Fruit fly (Drosophila melanogaster) whole organism, embryonic: ENCODE measurements around the gene Tbca.
A peak's percentile ranks its signal among the peaks of the same experiment; 100 is the strongest.

Experiments used
- Aef1 ChIP-seq: fragments of 200-800 bp; sonication (Bioruptor generic); IDR thresholded peaks from 3 replicates; pipeline ENCODE4 v1.3.6; 2022; ENCODE audit warnings: missing biosample characterization, missing genetic modification characterization
- Bdp1 ChIP-seq: fragments of 200-800 bp; sonication (Bioruptor generic); optimal IDR thresholded peaks from 3 replicates; lab custom pipeline; 2016; ENCODE audit warnings: missing biosample characterization, missing genetic modification characterization
- Bgb ChIP-seq: fragments of 200-800 bp; sonication (Bioruptor generic); IDR thresholded peaks from 2 replicates; pipeline ENCODE4 v1.3.6; 2022; ENCODE audit warnings: missing biosample characterization, missing genetic modification characterization; ENCODE audit not compliant: partially characterized antibody
- CG10267 ChIP-seq: fragments of 200-800 bp; sonication (Bioruptor generic); optimal IDR thresholded peaks from 2 replicates; lab custom pipeline; 2018; ENCODE audit warnings: missing biosample characterization, mild to moderate bottlenecking, missing genetic modification characterization, moderate library complexity
- CG10321 ChIP-seq: fragments of 200-800 bp; sonication (Bioruptor generic); IDR thresholded peaks from 2 replicates; pipeline ENCODE4 v1.3.6; 2022; ENCODE audit warnings: missing biosample characterization, missing genetic modification characterization
- CG11398 ChIP-seq: fragments of 200-800 bp; sonication (Bioruptor generic); optimal IDR thresholded peaks from 2 replicates; lab custom pipeline; 2016; ENCODE audit warnings: missing biosample characterization, missing genetic modification characterization
- CG12155 ChIP-seq: fragments of 200-800 bp; sonication (Bioruptor generic); optimal IDR thresholded peaks from 3 replicates; lab custom pipeline; 2016; ENCODE audit warnings: missing biosample characterization, missing genetic modification characterization
- CG12769 ChIP-seq: fragments of 200-800 bp; sonication (Bioruptor generic); optimal IDR thresholded peaks from 2 replicates; lab custom pipeline; 2019; ENCODE audit warnings: missing biosample characterization, mild to moderate bottlenecking, missing genetic modification characterization, moderate library complexity
- CG14860 ChIP-seq: fragments of 200-800 bp; sonication (Bioruptor generic); IDR thresholded peaks from 3 replicates; pipeline ENCODE4 v1.3.6; 2022; ENCODE audit warnings: missing biosample characterization, missing genetic modification characterization; ENCODE audit not compliant: partially characterized antibody
- CG1529 ChIP-seq: fragments of 200-800 bp; sonication (Bioruptor generic); optimal IDR thresholded peaks from 3 replicates; lab custom pipeline; 2018; ENCODE audit warnings: missing biosample characterization, missing genetic modification characterization
- CG30431 ChIP-seq: fragments of 200-800 bp; sonication (Bioruptor generic); optimal IDR thresholded peaks from 2 replicates; lab custom pipeline; 2017; ENCODE audit warnings: missing biosample characterization, missing genetic modification characterization
- CG3281 ChIP-seq: fragments of 200-800 bp; sonication (Bioruptor generic); optimal IDR thresholded peaks from 3 replicates; lab custom pipeline; 2017; ENCODE audit warnings: missing biosample characterization, mild to moderate bottlenecking, missing genetic modification characterization
- CG3407 ChIP-seq: fragments of 200-800 bp; sonication (Bioruptor generic); optimal IDR thresholded peaks from 2 replicates; lab custom pipeline; 2018; ENCODE audit warnings: missing biosample characterization, mild to moderate bottlenecking, missing genetic modification characterization
- CG34422 ChIP-seq: fragments of 200-800 bp; sonication (Bioruptor generic); IDR thresholded peaks from 3 replicates; pipeline ENCODE4 v1.3.6; 2022; ENCODE audit warnings: missing biosample characterization, missing genetic modification characterization
- CG4707 ChIP-seq: fragments of 200-800 bp; sonication (Bioruptor generic); optimal IDR thresholded peaks from 2 replicates; lab custom pipeline; 2018; ENCODE audit warnings: missing biosample characterization, mild to moderate bottlenecking, missing genetic modification characterization, moderate library complexity
- CG6791 ChIP-seq: fragments of 200-800 bp; sonication (Bioruptor generic); IDR thresholded peaks from 3 replicates; pipeline ENCODE4 v1.3.6; 2022; ENCODE audit warnings: missing biosample characterization, missing genetic modification characterization; ENCODE audit not compliant: partially characterized antibody
- CG7928 ChIP-seq: fragments of 200-800 bp; sonication (Bioruptor generic); optimal IDR thresholded peaks from 2 replicates; lab custom pipeline; 2017; ENCODE audit warnings: missing biosample characterization, mild to moderate bottlenecking, missing genetic modification characterization
- CG8388 ChIP-seq: fragments of 200-800 bp; sonication (Bioruptor generic); optimal IDR thresholded peaks from 2 replicates; lab custom pipeline; 2019; ENCODE audit warnings: missing biosample characterization, mild to moderate bottlenecking, missing genetic modification characterization, moderate library complexity
- CG8765 ChIP-seq: fragments of 200-800 bp; sonication (Bioruptor generic); IDR thresholded peaks from 2 replicates; pipeline ENCODE4 v1.3.6; 2022; ENCODE audit warnings: missing biosample characterization, missing genetic modification characterization
- CG9932 ChIP-seq: fragments of 200-800 bp; sonication (Bioruptor generic); IDR thresholded peaks from 2 replicates; pipeline ENCODE4 v1.3.6; 2022; ENCODE audit warnings: missing biosample characterization, missing genetic modification characterization
- Camta ChIP-seq: fragments of 200-800 bp; sonication (Bioruptor generic); optimal IDR thresholded peaks from 2 replicates; lab custom pipeline; 2016; ENCODE audit warnings: missing biosample characterization, missing genetic modification characterization
- Dp ChIP-seq: fragments of 200-800 bp; sonication (Bioruptor generic); optimal IDR thresholded peaks from 2 replicates; lab custom pipeline; 2018; ENCODE audit warnings: missing biosample characterization, mild to moderate bottlenecking, missing genetic modification characterization, moderate library complexity
- Drgx ChIP-seq: fragments of 200-800 bp; sonication (Bioruptor generic); IDR thresholded peaks from 2 replicates; pipeline ENCODE4 v1.3.6; 2022; ENCODE audit warnings: missing biosample characterization, missing genetic modification characterization
- E2f2 ChIP-seq: fragments of 200-800 bp; sonication (Bioruptor generic); IDR thresholded peaks from 2 replicates; pipeline ENCODE4 v1.3.6; 2022; ENCODE audit warnings: missing biosample characterization, missing genetic modification characterization
- Fer3 ChIP-seq: fragments of 200-800 bp; sonication (Bioruptor generic); optimal IDR thresholded peaks from 2 replicates; lab custom pipeline; 2018; ENCODE audit warnings: missing biosample characterization, mild to moderate bottlenecking, missing genetic modification characterization, moderate library complexity
- HLH4C ChIP-seq: fragments of 200-800 bp; sonication (Bioruptor generic); IDR thresholded peaks from 3 replicates; pipeline ENCODE4 v1.3.6; 2022; ENCODE audit warnings: missing biosample characterization, missing genetic modification characterization; ENCODE audit not compliant: partially characterized antibody
- Hey ChIP-seq: fragments of 200-800 bp; sonication (Bioruptor generic); optimal IDR thresholded peaks from 3 replicates; lab custom pipeline; 2018; ENCODE audit warnings: missing biosample characterization, mild to moderate bottlenecking, missing genetic modification characterization
- Hsf ChIP-seq: fragments of 200-800 bp; sonication (Bioruptor generic); optimal IDR thresholded peaks from 3 replicates; lab custom pipeline; 2016; ENCODE audit warnings: missing biosample characterization, missing genetic modification characterization
- Lpt ChIP-seq: fragments of >200 bp; optimal IDR thresholded peaks from 2 replicates; lab custom pipeline; 2018; ENCODE audit warnings: missing biosample characterization, missing genetic modification characterization
- Side ChIP-seq: fragments of 200-800 bp; sonication (Bioruptor generic); optimal IDR thresholded peaks from 2 replicates; lab custom pipeline; 2016; ENCODE audit warnings: missing biosample characterization, missing genetic modification characterization
- Sin3A ChIP-seq: fragments of >200 bp; optimal IDR thresholded peaks from 2 replicates; lab custom pipeline; 2018
- Stat92E ChIP-seq, 3 experiments: fragments of >200 bp in 2 of 3; fragments of 200-800 bp in 1 of 3; sonication (Bioruptor generic) in 1 of 3; optimal IDR thresholded peaks; 2 replicates each; lab custom pipeline; 2017 to 2019; ENCODE audit warnings: missing biosample characterization in 3 of 3, missing genetic modification characterization in 3 of 3, mild to moderate bottlenecking in 1 of 3, moderate library complexity in 1 of 3
- TFAM ChIP-seq: fragments of 200-800 bp; sonication (Bioruptor generic); optimal IDR thresholded peaks from 2 replicates; lab custom pipeline; 2017; ENCODE audit warnings: missing biosample characterization, missing genetic modification characterization, inconsistent platforms
- ato ChIP-seq: fragments of 200-800 bp; sonication (Bioruptor generic); IDR thresholded peaks from 2 replicates; pipeline ENCODE4 v1.3.6; 2022; ENCODE audit warnings: missing biosample characterization, missing genetic modification characterization; ENCODE audit not compliant: partially characterized antibody
- chif ChIP-seq, 2 experiments: fragments of 200-800 bp; sonication (Bioruptor generic); optimal IDR thresholded peaks; 3 replicates each; lab custom pipeline; 2016; ENCODE audit warnings: missing biosample characterization in 2 of 2, missing genetic modification characterization in 2 of 2
- crol ChIP-seq: fragments of 200-800 bp; sonication (Bioruptor generic); IDR thresholded peaks from 2 replicates; pipeline ENCODE4 v1.3.6; 2022; ENCODE audit warnings: missing biosample characterization, missing genetic modification characterization
- cwo ChIP-seq: fragments of 200-800 bp; sonication (Bioruptor generic); optimal IDR thresholded peaks from 3 replicates; lab custom pipeline; 2017; ENCODE audit warnings: missing biosample characterization, missing genetic modification characterization, mild to moderate bottlenecking, moderate library complexity, missing genetic modification reagents
- danr ChIP-seq: fragments of 200-800 bp; sonication (Bioruptor generic); IDR thresholded peaks from 2 replicates; pipeline ENCODE4 v1.3.6; 2022; ENCODE audit warnings: missing biosample characterization, missing genetic modification characterization
- dysf ChIP-seq: fragments of 200-800 bp; sonication (Bioruptor generic); IDR thresholded peaks from 3 replicates; pipeline ENCODE4 v1.3.6; 2022; ENCODE audit warnings: missing biosample characterization, missing genetic modification characterization
- eyg ChIP-seq: fragments of 200-800 bp; sonication (Bioruptor generic); optimal IDR thresholded peaks from 3 replicates; lab custom pipeline; 2016; ENCODE audit warnings: missing biosample characterization, missing genetic modification characterization
- ftz-f1 ChIP-seq: fragments of 200-800 bp; sonication (Bioruptor generic); optimal IDR thresholded peaks from 2 replicates; lab custom pipeline; 2016; ENCODE audit warnings: missing biosample characterization, missing genetic modification characterization
- grau ChIP-seq: fragments of 200-800 bp; optimal IDR thresholded peaks from 3 replicates; lab custom pipeline; 2019; ENCODE audit warnings: missing biosample characterization, mild to moderate bottlenecking, missing genetic modification characterization, moderate library complexity
- h ChIP-seq: fragments of >200 bp; optimal IDR thresholded peaks from 2 replicates; lab custom pipeline; 2017
- klu ChIP-seq: fragments of 200-800 bp; sonication (Bioruptor generic); IDR thresholded peaks from 2 replicates; pipeline ENCODE4 v1.3.6; 2022; ENCODE audit warnings: missing biosample characterization, missing genetic modification characterization
- lola ChIP-seq, 3 experiments: fragments of >200 bp in 2 of 3; fragments of 200-800 bp in 1 of 3; sonication (Bioruptor generic) in 1 of 3; optimal IDR thresholded peaks; 2 replicates each; lab custom pipeline; 2017 to 2019; ENCODE audit warnings: missing biosample characterization in 3 of 3, missing genetic modification characterization in 3 of 3, mild to moderate bottlenecking in 1 of 3, moderate library complexity in 1 of 3
- nmo ChIP-seq: fragments of 200-800 bp; sonication (Bioruptor generic); optimal IDR thresholded peaks from 2 replicates; lab custom pipeline; 2018; ENCODE audit warnings: missing biosample characterization, mild to moderate bottlenecking, missing genetic modification characterization, moderate library complexity
- odd ChIP-seq: fragments of 200-800 bp; sonication (Bioruptor generic); optimal IDR thresholded peaks from 2 replicates; lab custom pipeline; 2017; ENCODE audit warnings: missing biosample characterization, mild to moderate bottlenecking, missing genetic modification characterization
- pfk ChIP-seq: fragments of 200-800 bp; sonication (Bioruptor generic); optimal IDR thresholded peaks from 2 replicates; lab custom pipeline; 2018; ENCODE audit warnings: missing biosample characterization, mild to moderate bottlenecking, missing genetic modification characterization, moderate library complexity
- psq ChIP-seq: fragments of 200-800 bp; sonication (Bioruptor generic); optimal IDR thresholded peaks from 2 replicates; lab custom pipeline; 2017; ENCODE audit warnings: missing biosample characterization, missing genetic modification characterization
- slp2 ChIP-seq: fragments of 200-800 bp; sonication (Bioruptor generic); optimal IDR thresholded peaks from 2 replicates; lab custom pipeline; 2016; ENCODE audit warnings: missing biosample characterization, missing genetic modification characterization
- stwl ChIP-seq: fragments of 200-800 bp; sonication (Bioruptor generic); optimal IDR thresholded peaks from 3 replicates; lab custom pipeline; 2018; ENCODE audit warnings: missing biosample characterization, mild to moderate bottlenecking, missing genetic modification characterization, moderate library complexity
- tgo ChIP-seq: fragments of 200-800 bp; sonication (Bioruptor generic); IDR thresholded peaks from 3 replicates; pipeline ENCODE4 v1.3.6; 2022; ENCODE audit warnings: missing biosample characterization, missing genetic modification characterization

Gene Tbca

DNA sequence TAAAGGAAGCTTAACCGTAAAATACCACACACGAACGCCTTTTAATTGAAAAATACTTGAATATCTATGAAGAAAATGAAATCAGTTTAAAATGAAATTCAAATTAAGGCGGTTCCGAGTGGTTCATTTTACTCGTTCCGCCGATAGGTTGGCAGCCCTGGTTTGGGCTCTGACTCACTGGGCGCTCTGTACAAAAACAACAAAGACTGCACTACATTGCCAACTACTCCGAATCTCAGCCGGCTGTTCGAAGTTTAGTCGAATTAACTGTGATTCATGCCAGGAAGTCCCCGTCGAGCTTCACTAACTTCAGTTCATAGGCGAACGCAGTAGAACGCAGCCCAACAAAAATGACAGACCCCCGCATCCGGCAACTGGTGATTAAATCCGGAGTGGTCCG lies at the start of gene Tbca:
Tbca (plus strand) TSS at position 212 of the 400 bp plus-strand sequence.
- TF ChIP-seq chif (GFP tag; optimal IDR thresholded peaks at IDR 0.05; lab: Kevin White, UChicago) (no peak), TFAM (no peak), CG7928 (peak; percentile 84), h (lab: Kevin White, UChicago) (no peak), CG9932 (GFP tag; lab: Robert Waterston, UW) (no peak), pfk (GFP tag; lab: Kevin White, UChicago) (peak; percentile 97), CG6791 (GFP tag; lab: Robert Waterston, UW) (peak; percentile 35; the same call in 1 of the 3 replicates), CG1529 (GFP tag; lab: Kevin White, UChicago) (no peak), Stat92E (GFP tag; optimal IDR thresholded peaks at IDR 0.05; lab: Kevin White, UChicago) (no peak), CG10321 (GFP tag; lab: Robert Waterston, UW) (no peak), HLH4C (no peak; the same call in 2 of the 3 replicates), Sin3A (peak; percentile 8), CG12769 (tag; lab: Kevin White, UChicago) (no peak), CG4707 (GFP tag; lab: Kevin White, UChicago) (no peak), Bgb (GFP tag; lab: Robert Waterston, UW) (peak; percentile 61), slp2 (GFP tag; lab: Kevin White, UChicago) (no peak), CG3407 (GFP tag; lab: Kevin White, UChicago) (no peak), ftz-f1 (GFP tag; lab: Kevin White, UChicago) (no peak), Hey (no peak), cwo (GFP tag; lab: Kevin White, UChicago) (no peak), nmo (peak; percentile 4), klu (GFP tag; lab: Robert Waterston, UW) (no peak), CG10267 (tag; lab: Kevin White, UChicago) (peak; percentile 43), Hsf (GFP tag; lab: Kevin White, UChicago) (no peak), CG3281 (GFP tag; lab: Kevin White, UChicago) (no peak), Dp (peak; percentile 98), odd (GFP tag; lab: Kevin White, UChicago) (no peak), dysf (GFP tag; lab: Robert Waterston, UW) (no peak), CG12155 (GFP tag; lab: Kevin White, UChicago) (no peak), Camta (GFP tag; lab: Kevin White, UChicago) (no peak), tgo (GFP tag; lab: Robert Waterston, UW) (no peak), CG30431 (GFP tag; lab: Kevin White, UChicago) (no peak), Aef1 (GFP tag; lab: Robert Waterston, UW) (peak; percentile 32; the same call in 1 of the 3 replicates), ato (GFP tag; lab: Robert Waterston, UW) (peak; percentile 52; the same call in 1 of the 2 replicates), CG8765 (GFP tag; lab: Robert Waterston, UW) (no peak), psq (GFP tag; lab: Kevin White, UChicago) (no peak), Bdp1 (no peak), danr (GFP tag; lab: Robert Waterston, UW) (no peak), CG11398 (no peak), E2f2 (peak; percentile 98), Fer3 (tag; lab: Kevin White, UChicago) (no peak), eyg (GFP tag; lab: Kevin White, UChicago) (no peak), CG14860 (GFP tag; lab: Robert Waterston, UW) (no peak), stwl (tag; lab: Kevin White, UChicago) (peak; percentile 11), Side (GFP tag; lab: Kevin White, UChicago) (no peak), CG8388 (GFP tag; lab: Kevin White, UChicago) (peak; percentile 48), grau (tag; lab: Kevin White, UChicago) (no peak), CG34422 (GFP tag; lab: Robert Waterston, UW) (no peak), crol (GFP tag; lab: Robert Waterston, UW) (no peak), Lpt (GFP tag; lab: Kevin White, UChicago) (no peak), lola (GFP tag; optimal IDR thresholded peaks at IDR 0.05; lab: Kevin White, UChicago) (no peak), Drgx (no peak)
